Fruit fly (Drosophila melanogaster) whole organism, embryonic: Measurements from ENCODE around the gene CG10147.

Experiments used
- Antp ChIP-seq: fragments of 200-800 bp; sonication (Bioruptor generic); optimal IDR thresholded peaks from 3 replicates; lab custom pipeline; 2016; ENCODE audit warnings: missing biosample characterization, missing genetic modification characterization
- Blimp-1 ChIP-seq: fragments of 200-800 bp; sonication (Bioruptor generic); optimal IDR thresholded peaks from 3 replicates; lab custom pipeline; 2018; ENCODE audit warnings: missing biosample characterization, missing genetic modification characterization, mild to moderate bottlenecking, moderate library complexity, missing genetic modification reagents
- CG10147 ChIP-seq: fragments of 200-800 bp; sonication (Bioruptor generic); optimal IDR thresholded peaks from 2 replicates; lab custom pipeline; 2019; ENCODE audit warnings: missing biosample characterization, mild to moderate bottlenecking, missing genetic modification characterization, moderate library complexity
- CG10267 ChIP-seq: fragments of 200-800 bp; sonication (Bioruptor generic); optimal IDR thresholded peaks from 2 replicates; lab custom pipeline; 2018; ENCODE audit warnings: missing biosample characterization, mild to moderate bottlenecking, missing genetic modification characterization, moderate library complexity
- CG11456 ChIP-seq: fragments of 200-800 bp; sonication (Bioruptor generic); IDR thresholded peaks from 3 replicates; pipeline ENCODE4 v1.3.6; 2022; ENCODE audit warnings: missing biosample characterization, missing genetic modification characterization
- CG11504 ChIP-seq: fragments of 200-800 bp; sonication (Bioruptor generic); optimal IDR thresholded peaks from 3 replicates; lab custom pipeline; 2019; ENCODE audit warnings: missing biosample characterization, mild to moderate bottlenecking, missing genetic modification characterization, moderate library complexity
- CG12155 ChIP-seq: fragments of 200-800 bp; sonication (Bioruptor generic); optimal IDR thresholded peaks from 3 replicates; lab custom pipeline; 2016; ENCODE audit warnings: missing biosample characterization, missing genetic modification characterization
- CG12219 ChIP-seq: fragments of 200-800 bp; sonication (Bioruptor generic); optimal IDR thresholded peaks from 3 replicates; lab custom pipeline; 2018; ENCODE audit warnings: missing biosample characterization, mild to moderate bottlenecking, missing genetic modification characterization
- CG14441 ChIP-seq: fragments of 200-800 bp; sonication (Bioruptor generic); IDR thresholded peaks from 2 replicates; pipeline ENCODE4 v1.3.6; 2022; ENCODE audit warnings: missing biosample characterization, missing genetic modification characterization
- CG14710 ChIP-seq: fragments of 200-800 bp; sonication (Bioruptor generic); optimal IDR thresholded peaks from 3 replicates; lab custom pipeline; 2019; ENCODE audit warnings: missing biosample characterization, mild to moderate bottlenecking, missing genetic modification characterization, moderate library complexity
- CG17829 ChIP-seq: fragments of 200-800 bp; optimal IDR thresholded peaks from 2 replicates; lab custom pipeline; 2019; ENCODE audit warnings: missing biosample characterization, mild to moderate bottlenecking, missing genetic modification characterization, moderate library complexity
- CG18262 ChIP-seq: fragments of 200-800 bp; optimal IDR thresholded peaks from 3 replicates; lab custom pipeline; 2019; ENCODE audit warnings: missing biosample characterization, mild to moderate bottlenecking, missing genetic modification characterization, moderate library complexity
- CG2678 ChIP-seq: fragments of 200-800 bp; sonication (Bioruptor generic); optimal IDR thresholded peaks from 3 replicates; lab custom pipeline; 2019; ENCODE audit warnings: missing biosample characterization, mild to moderate bottlenecking, missing genetic modification characterization, moderate library complexity
- CG30020 ChIP-seq: fragments of 200-800 bp; optimal IDR thresholded peaks from 2 replicates; lab custom pipeline; 2019; ENCODE audit warnings: missing biosample characterization, mild to moderate bottlenecking, missing genetic modification characterization, moderate library complexity
- CG3163 ChIP-seq: fragments of 200-800 bp; sonication (Bioruptor generic); optimal IDR thresholded peaks from 3 replicates; lab custom pipeline; 2016; ENCODE audit warnings: missing biosample characterization, missing genetic modification characterization
- CG34376 ChIP-seq: fragments of 200-800 bp; sonication (Bioruptor generic); optimal IDR thresholded peaks from 2 replicates; lab custom pipeline; 2018; ENCODE audit warnings: missing biosample characterization, mild to moderate bottlenecking, missing genetic modification characterization
- CG3847 ChIP-seq: fragments of 200-800 bp; sonication (Bioruptor generic); IDR thresholded peaks from 2 replicates; pipeline ENCODE4 v1.3.6; 2022; ENCODE audit warnings: missing biosample characterization, missing genetic modification characterization
- CG5180 ChIP-seq: fragments of 200-800 bp; sonication (Bioruptor generic); optimal IDR thresholded peaks from 3 replicates; lab custom pipeline; 2017; ENCODE audit warnings: missing biosample characterization, missing genetic modification characterization, mild to moderate bottlenecking, moderate library complexity, missing genetic modification reagents
- CG7928 ChIP-seq: fragments of 200-800 bp; sonication (Bioruptor generic); optimal IDR thresholded peaks from 2 replicates; lab custom pipeline; 2017; ENCODE audit warnings: missing biosample characterization, mild to moderate bottlenecking, missing genetic modification characterization
- CG8944 ChIP-seq: fragments of 200-800 bp; sonication (Bioruptor generic); optimal IDR thresholded peaks from 3 replicates; lab custom pipeline; 2016; ENCODE audit warnings: missing biosample characterization, missing genetic modification characterization
- Dp ChIP-seq: fragments of 200-800 bp; sonication (Bioruptor generic); optimal IDR thresholded peaks from 2 replicates; lab custom pipeline; 2018; ENCODE audit warnings: missing biosample characterization, mild to moderate bottlenecking, missing genetic modification characterization, moderate library complexity
- E2f2 ChIP-seq: fragments of 200-800 bp; sonication (Bioruptor generic); IDR thresholded peaks from 2 replicates; pipeline ENCODE4 v1.3.6; 2022; ENCODE audit warnings: missing biosample characterization, missing genetic modification characterization
- HLHmδ ChIP-seq: fragments of 200-800 bp; sonication (Bioruptor generic); optimal IDR thresholded peaks from 2 replicates; lab custom pipeline; 2018; ENCODE audit warnings: missing biosample characterization, mild to moderate bottlenecking, missing genetic modification characterization, moderate library complexity
- Hr39 ChIP-seq: fragments of >200 bp; optimal IDR thresholded peaks from 2 replicates; lab custom pipeline; 2017
- Max ChIP-seq: fragments of 200-800 bp; sonication (Bioruptor generic); optimal IDR thresholded peaks from 2 replicates; lab custom pipeline; 2016; ENCODE audit warnings: missing biosample characterization, mild to moderate bottlenecking, missing genetic modification characterization
- Meics ChIP-seq: fragments of 200-800 bp; sonication (Bioruptor generic); optimal IDR thresholded peaks from 2 replicates; lab custom pipeline; 2017; ENCODE audit warnings: missing biosample characterization, mild to moderate bottlenecking, missing genetic modification characterization
- Mrtf ChIP-seq: fragments of 200-800 bp; sonication (Bioruptor generic); IDR thresholded peaks from 3 replicates; pipeline ENCODE4 v1.3.6; 2022; ENCODE audit warnings: missing biosample characterization, missing genetic modification characterization
- Ravus ChIP-seq: fragments of 200-800 bp; sonication (Bioruptor generic); IDR thresholded peaks from 2 replicates; pipeline ENCODE4 v1.3.6; 2022; ENCODE audit warnings: missing biosample characterization, missing genetic modification characterization
- ab ChIP-seq: fragments of 200-800 bp; sonication (Bioruptor generic); optimal IDR thresholded peaks from 2 replicates; lab custom pipeline; 2016; ENCODE audit warnings: missing biosample characterization, missing genetic modification characterization
- ara ChIP-seq: fragments of 200-800 bp; sonication (Bioruptor generic); IDR thresholded peaks from 2 replicates; pipeline ENCODE4 v1.3.6; 2022; ENCODE audit warnings: missing biosample characterization, missing genetic modification characterization
- bcd ChIP-seq: fragments of 200-800 bp; sonication (Bioruptor generic); optimal IDR thresholded peaks from 2 replicates; lab custom pipeline; 2017; ENCODE audit warnings: missing biosample characterization, mild to moderate bottlenecking, missing genetic modification characterization
- crp ChIP-seq, 2 experiments: fragments of 200-800 bp; sonication (Bioruptor generic); optimal IDR thresholded peaks; 2 replicates in 1 of 2; 3 replicates in 1 of 2; lab custom pipeline; 2017; ENCODE audit warnings: missing biosample characterization in 2 of 2, missing genetic modification characterization in 2 of 2, mild to moderate bottlenecking in 1 of 2, moderate library complexity in 1 of 2
- dimm ChIP-seq: fragments of 200-800 bp; sonication (Bioruptor generic); IDR thresholded peaks from 2 replicates; pipeline ENCODE4 v1.3.6; 2022; ENCODE audit warnings: missing biosample characterization, missing genetic modification characterization
- dysf ChIP-seq: fragments of 200-800 bp; sonication (Bioruptor generic); IDR thresholded peaks from 3 replicates; pipeline ENCODE4 v1.3.6; 2022; ENCODE audit warnings: missing biosample characterization, missing genetic modification characterization
- en ChIP-seq: fragments of 200-800 bp; sonication (Bioruptor generic); optimal IDR thresholded peaks from 2 replicates; lab custom pipeline; 2016; ENCODE audit warnings: missing biosample characterization, missing genetic modification characterization
- fd64A ChIP-seq: fragments of 200-800 bp; sonication (Bioruptor generic); optimal IDR thresholded peaks from 3 replicates; lab custom pipeline; 2018; ENCODE audit warnings: missing biosample characterization, mild to moderate bottlenecking, missing genetic modification characterization
- gce ChIP-seq: fragments of 200-800 bp; sonication (Bioruptor generic); IDR thresholded peaks from 3 replicates; pipeline ENCODE4 v1.3.6; 2022; ENCODE audit warnings: missing biosample characterization, missing genetic modification characterization
- hkb ChIP-seq, 2 experiments: fragments of 200-800 bp in 1 of 2; fragments of >200 bp in 1 of 2; sonication (Bioruptor generic) in 1 of 2; IDR thresholded peaks in 1 of 2; optimal IDR thresholded peaks in 1 of 2; 2 replicates each; pipeline versions ENCODE4 v1.3.6 to Lab custom; 2017 to 2022; ENCODE audit warnings: missing biosample characterization in 1 of 2, missing genetic modification characterization in 1 of 2
- jing ChIP-seq: fragments of 200-800 bp; sonication (Bioruptor generic); optimal IDR thresholded peaks from 2 replicates; lab custom pipeline; 2018; ENCODE audit warnings: missing biosample characterization, mild to moderate bottlenecking, missing genetic modification characterization
- knrl ChIP-seq: fragments of 200-800 bp; sonication (Bioruptor generic); IDR thresholded peaks from 3 replicates; pipeline ENCODE4 v1.3.6; 2022; ENCODE audit warnings: missing biosample characterization, missing genetic modification characterization; ENCODE audit not compliant: partially characterized antibody
- lilli ChIP-seq: fragments of 200-800 bp; sonication (Bioruptor generic); optimal IDR thresholded peaks from 3 replicates; lab custom pipeline; 2016; ENCODE audit warnings: missing biosample characterization, missing genetic modification characterization
- luna ChIP-seq: fragments of 200-800 bp; sonication (Bioruptor generic); optimal IDR thresholded peaks from 2 replicates; lab custom pipeline; 2016; ENCODE audit warnings: missing biosample characterization, missing genetic modification characterization
- nau ChIP-seq: fragments of 200-800 bp; sonication (Bioruptor generic); optimal IDR thresholded peaks from 3 replicates; lab custom pipeline; 2017; ENCODE audit warnings: missing biosample characterization, mild to moderate bottlenecking, missing genetic modification characterization, missing genetic modification reagents
- odd ChIP-seq: fragments of 200-800 bp; sonication (Bioruptor generic); optimal IDR thresholded peaks from 2 replicates; lab custom pipeline; 2017; ENCODE audit warnings: missing biosample characterization, mild to moderate bottlenecking, missing genetic modification characterization
- run ChIP-seq: fragments of 200-800 bp; sonication (Bioruptor generic); optimal IDR thresholded peaks from 3 replicates; lab custom pipeline; 2018; ENCODE audit warnings: missing biosample characterization, mild to moderate bottlenecking, missing genetic modification characterization
- sc ChIP-seq, 3 experiments: fragments of >200 bp in 2 of 3; fragments of 200-800 bp in 1 of 3; sonication (Bioruptor generic) in 1 of 3; optimal IDR thresholded peaks; 2 replicates in 2 of 3; 3 replicates in 1 of 3; lab custom pipeline; 2017; ENCODE audit warnings: mild to moderate bottlenecking in 1 of 3, missing biosample characterization in 1 of 3, missing genetic modification characterization in 1 of 3, missing genetic modification reagents in 1 of 3
- sima ChIP-seq: fragments of 200-800 bp; sonication (Bioruptor generic); optimal IDR thresholded peaks from 2 replicates; lab custom pipeline; 2016; ENCODE audit warnings: missing biosample characterization, missing genetic modification characterization
- toy ChIP-seq: fragments of 200-800 bp; sonication (Bioruptor generic); IDR thresholded peaks from 2 replicates; pipeline ENCODE4 v1.3.6; 2022; ENCODE audit warnings: missing biosample characterization, missing genetic modification characterization
- trh ChIP-seq: fragments of 200-800 bp; sonication (Bioruptor generic); optimal IDR thresholded peaks from 2 replicates; lab custom pipeline; 2016; ENCODE audit warnings: missing biosample characterization, missing genetic modification characterization

Gene CG10147

dm6 chr3L:6467691-6468329 lies 20.4 kb downstream of the CG10147 start (continued):
- TF ChIP-seq Ravus (GFP tag; lab: Robert Waterston, UW), result no peak
- TF ChIP-seq CG18262 (tag; lab: Kevin White, UChicago), result peak; percentile 90
- peak; percentile 39 for TF ChIP-seq lilli (GFP tag; lab: Kevin White, UChicago)
- peak; percentile 77 for TF ChIP-seq CG14710
- TF ChIP-seq hkb (optimal IDR thresholded peaks at IDR 0.05; lab: Kevin White, UChicago), result no peak
- peak; percentile 68 for TF ChIP-seq hkb (GFP tag; IDR thresholded peaks at IDR 0.05; lab: Robert Waterston, UW)
- peak; percentile 14 for TF ChIP-seq trh (GFP tag; lab: Kevin White, UChicago)
- TF ChIP-seq odd (GFP tag; lab: Kevin White, UChicago), result peak; percentile 61
- peak; percentile 23 for TF ChIP-seq jing (GFP tag; lab: Kevin White, UChicago)
- no peak for TF ChIP-seq Dp (GFP tag; lab: Kevin White, UChicago)
- TF ChIP-seq CG12155 (GFP tag; lab: Kevin White, UChicago), result peak; percentile 43
- TF ChIP-seq ara, result peak; percentile 83
- peak; percentile 22 for TF ChIP-seq CG12219 (GFP tag; lab: Kevin White, UChicago)
- no peak for TF ChIP-seq CG7928 (GFP tag; lab: Kevin White, UChicago)
- no peak for TF ChIP-seq CG5180 (GFP tag; lab: Kevin White, UChicago)
- no peak for TF ChIP-seq CG3163 (GFP tag; lab: Kevin White, UChicago)
- no peak for TF ChIP-seq gce (GFP tag; lab: Robert Waterston, UW)
- TF ChIP-seq Max (GFP tag; lab: Kevin White, UChicago), result peak; percentile 44
- TF ChIP-seq CG14441 (GFP tag; lab: Robert Waterston, UW), result no peak; the same call in 1 of the 2 replicates
- TF ChIP-seq CG30020 (tag; lab: Kevin White, UChicago), result peak; percentile 35
- TF ChIP-seq toy (GFP tag; lab: Robert Waterston, UW), result no peak
- TF ChIP-seq Meics (GFP tag; lab: Kevin White, UChicago), result peak; percentile 28
- no peak for TF ChIP-seq nau (GFP tag; lab: Kevin White, UChicago)
- peak; percentile 72 for TF ChIP-seq CG10267 (tag; lab: Kevin White, UChicago)
- TF ChIP-seq CG11504 (tag; lab: Kevin White, UChicago), result peak; percentile 78
- no peak for TF ChIP-seq run (tag; lab: Kevin White, UChicago)
- no peak for TF ChIP-seq CG11456 (GFP tag; lab: Robert Waterston, UW)
- TF ChIP-seq knrl (GFP tag; lab: Robert Waterston, UW), result no peak
- TF ChIP-seq CG10147 (GFP tag; lab: Kevin White, UChicago), result peak; percentile 28
- TF ChIP-seq bcd (GFP tag; lab: Kevin White, UChicago), result peak; percentile 64
- TF ChIP-seq CG3847 (GFP tag; lab: Robert Waterston, UW), result 0 out of 2 replicates have a peak, but pooled peaks have one; percentile 19
- TF ChIP-seq sima (GFP tag; lab: Kevin White, UChicago), result no peak
- TF ChIP-seq sc (optimal IDR thresholded peaks at IDR 0.05; lab: Kevin White, UChicago), result no peak
- TF ChIP-seq sc (GFP tag; optimal IDR thresholded peaks at IDR 0.05; lab: Kevin White, UChicago), result peak; percentile 64
- TF ChIP-seq en (GFP tag; lab: Kevin White, UChicago), result no peak
- no peak for TF ChIP-seq dimm (GFP tag; lab: Robert Waterston, UW)
- TF ChIP-seq crp (GFP tag; optimal IDR thresholded peaks at IDR 0.05; lab: Kevin White, UChicago), result peak in 1 of 2 experiments; percentile 11
- no peak for TF ChIP-seq HLHmδ (GFP tag; lab: Kevin White, UChicago)
- no peak for TF ChIP-seq luna
- no peak for TF ChIP-seq Antp (GFP tag; lab: Kevin White, UChicago)
- peak; percentile 42; the same call in 1 of the 2 replicates for TF ChIP-seq E2f2 (GFP tag; lab: Robert Waterston, UW)
- no peak for TF ChIP-seq CG34376
- peak; percentile 86 for TF ChIP-seq CG17829 (tag; lab: Kevin White, UChicago)
- TF ChIP-seq CG2678, result peak; percentile 79
- TF ChIP-seq Mrtf (GFP tag; lab: Robert Waterston, UW), result no peak
- TF ChIP-seq CG8944 (GFP tag; lab: Kevin White, UChicago), result no peak
- peak; percentile 64; the same call in 2 of the 3 replicates for TF ChIP-seq dysf (GFP tag; lab: Robert Waterston, UW)
- no peak for TF ChIP-seq Hr39 (lab: Kevin White, UChicago)
- no peak for TF ChIP-seq ab (GFP tag; lab: Kevin White, UChicago)
- TF ChIP-seq fd64A (GFP tag; lab: Kevin White, UChicago), result no peak
- peak; percentile 75 for TF ChIP-seq Blimp-1 (GFP tag; lab: Kevin White, UChicago)
